Fruit fly (Drosophila melanogaster) whole organism, embryonic: ENCODE results near the gene sno.

ENCODE experiments used
- Antp ChIP-seq: fragments of 200-800 bp; sonication (Bioruptor generic); optimal IDR thresholded peaks from 3 replicates; lab custom pipeline; 2016; ENCODE audit warnings: missing biosample characterization, missing genetic modification characterization
- CG10209 ChIP-seq: fragments of 200-800 bp; sonication (Bioruptor generic); optimal IDR thresholded peaks from 3 replicates; lab custom pipeline; 2017; ENCODE audit warnings: missing biosample characterization, mild to moderate bottlenecking, missing genetic modification characterization, missing genetic modification reagents
- CG11456 ChIP-seq: fragments of 200-800 bp; sonication (Bioruptor generic); IDR thresholded peaks from 3 replicates; pipeline ENCODE4 v1.3.6; 2022; ENCODE audit warnings: missing biosample characterization, missing genetic modification characterization
- CG12236 ChIP-seq: fragments of 200-800 bp; sonication (Bioruptor generic); optimal IDR thresholded peaks from 2 replicates; lab custom pipeline; 2016; ENCODE audit warnings: missing biosample characterization, missing genetic modification characterization
- CG1529 ChIP-seq: fragments of 200-800 bp; sonication (Bioruptor generic); optimal IDR thresholded peaks from 3 replicates; lab custom pipeline; 2018; ENCODE audit warnings: missing biosample characterization, missing genetic modification characterization
- CG15601 ChIP-seq: fragments of 200-800 bp; sonication (Bioruptor generic); optimal IDR thresholded peaks from 3 replicates; lab custom pipeline; 2019; ENCODE audit warnings: missing biosample characterization, mild to moderate bottlenecking, missing genetic modification characterization, moderate library complexity
- CG1647 ChIP-seq: fragments of 200-800 bp; sonication (Bioruptor generic); optimal IDR thresholded peaks from 3 replicates; lab custom pipeline; 2016; ENCODE audit warnings: missing biosample characterization, missing genetic modification characterization
- CG16779 ChIP-seq: fragments of 200-800 bp; sonication (Bioruptor generic); IDR thresholded peaks from 2 replicates; pipeline ENCODE4 v1.3.6; 2022; ENCODE audit warnings: missing biosample characterization, missing genetic modification characterization
- CG17912 ChIP-seq: fragments of 200-800 bp; sonication (Bioruptor generic); optimal IDR thresholded peaks from 2 replicates; lab custom pipeline; 2018; ENCODE audit warnings: missing biosample characterization, mild to moderate bottlenecking, missing genetic modification characterization
- CG18764 ChIP-seq: fragments of 200-800 bp; sonication (Bioruptor generic); optimal IDR thresholded peaks from 3 replicates; lab custom pipeline; 2016; ENCODE audit warnings: missing biosample characterization, missing genetic modification characterization
- CG2202 ChIP-seq: fragments of 200-800 bp; sonication (Bioruptor generic); optimal IDR thresholded peaks from 2 replicates; lab custom pipeline; 2018; ENCODE audit warnings: missing biosample characterization, mild to moderate bottlenecking, missing genetic modification characterization
- CG33213 ChIP-seq: fragments of 200-800 bp; sonication (Bioruptor generic); optimal IDR thresholded peaks from 3 replicates; lab custom pipeline; 2016; ENCODE audit warnings: missing biosample characterization, missing genetic modification characterization
- CG6854 ChIP-seq: fragments of 200-800 bp; sonication (Bioruptor generic); optimal IDR thresholded peaks from 3 replicates; lab custom pipeline; 2017; ENCODE audit warnings: missing biosample characterization, mild to moderate bottlenecking, missing genetic modification characterization
- CG9727 ChIP-seq: fragments of 200-800 bp; sonication (Bioruptor generic); optimal IDR thresholded peaks from 3 replicates; lab custom pipeline; 2017; ENCODE audit warnings: missing biosample characterization, mild to moderate bottlenecking, missing genetic modification characterization
- CG9876 ChIP-seq: fragments of 200-800 bp; sonication (Bioruptor generic); optimal IDR thresholded peaks from 2 replicates; lab custom pipeline; 2016; ENCODE audit warnings: missing biosample characterization, missing genetic modification characterization
- CkIIα-i1 ChIP-seq: fragments of 200-800 bp; sonication (Bioruptor generic); IDR thresholded peaks from 2 replicates; pipeline ENCODE4 v1.3.6; 2022; ENCODE audit warnings: missing biosample characterization, missing genetic modification characterization
- CoRest ChIP-seq: fragments of 200-800 bp; sonication (Bioruptor generic); optimal IDR thresholded peaks from 3 replicates; lab custom pipeline; 2018; ENCODE audit warnings: missing biosample characterization, mild to moderate bottlenecking, missing genetic modification characterization, moderate library complexity
- CrebB ChIP-seq: fragments of 200-800 bp; sonication (Bioruptor generic); optimal IDR thresholded peaks from 3 replicates; lab custom pipeline; 2018; ENCODE audit warnings: missing biosample characterization, mild to moderate bottlenecking, missing genetic modification characterization
- D ChIP-seq, 2 experiments: fragments of 200-800 bp in 1 of 2; fragments of >200 bp in 1 of 2; sonication (Bioruptor generic) in 1 of 2; optimal IDR thresholded peaks; 2 replicates in 1 of 2; 3 replicates in 1 of 2; lab custom pipeline; 2017; ENCODE audit warnings: mild to moderate bottlenecking in 1 of 2, missing biosample characterization in 1 of 2, missing genetic modification characterization in 1 of 2, missing genetic modification reagents in 1 of 2
- D19A ChIP-seq: fragments of 200-800 bp; optimal IDR thresholded peaks from 3 replicates; lab custom pipeline; 2019; ENCODE audit warnings: missing biosample characterization, mild to moderate bottlenecking, missing genetic modification characterization, moderate library complexity
- Gug ChIP-seq: fragments of 200-800 bp; sonication (Bioruptor generic); IDR thresholded peaks from 4 replicates; pipeline ENCODE4 v1.3.6; 2022; ENCODE audit warnings: missing biosample characterization, missing genetic modification characterization
- HLH3B ChIP-seq: fragments of 200-800 bp; sonication (Bioruptor generic); IDR thresholded peaks from 2 replicates; pipeline ENCODE4 v1.3.6; 2022; ENCODE audit warnings: missing biosample characterization, missing genetic modification characterization
- HmgD ChIP-seq: fragments of 200-800 bp; sonication (Bioruptor generic); optimal IDR thresholded peaks from 3 replicates; lab custom pipeline; 2016; ENCODE audit warnings: missing biosample characterization, missing genetic modification characterization
- MBD-R2 ChIP-seq: fragments of 200-800 bp; sonication (Bioruptor generic); IDR thresholded peaks from 2 replicates; pipeline ENCODE4 v1.3.6; 2022; ENCODE audit warnings: missing biosample characterization, missing genetic modification characterization
- Myb ChIP-seq: fragments of 200-800 bp; sonication (Bioruptor generic); optimal IDR thresholded peaks from 2 replicates; lab custom pipeline; 2016; ENCODE audit warnings: missing biosample characterization, missing genetic modification characterization
- Oli ChIP-seq: fragments of 200-800 bp; sonication (Bioruptor generic); optimal IDR thresholded peaks from 2 replicates; lab custom pipeline; 2018; ENCODE audit warnings: missing biosample characterization, mild to moderate bottlenecking, missing genetic modification characterization, moderate library complexity
- Ravus ChIP-seq: fragments of 200-800 bp; sonication (Bioruptor generic); IDR thresholded peaks from 2 replicates; pipeline ENCODE4 v1.3.6; 2022; ENCODE audit warnings: missing biosample characterization, missing genetic modification characterization
- Spps ChIP-seq: fragments of 200-800 bp; sonication (Bioruptor generic); optimal IDR thresholded peaks from 2 replicates; lab custom pipeline; 2018; ENCODE audit warnings: missing biosample characterization, mild to moderate bottlenecking, missing genetic modification characterization
- Trl ChIP-seq, 3 experiments: fragments of >200 bp in 2 of 3; fragments of 200-800 bp in 1 of 3; sonication (Bioruptor generic) in 1 of 3; optimal IDR thresholded peaks; 2 replicates in 1 of 3; 3 replicates in 2 of 3; lab custom pipeline; 2016 to 2017; ENCODE audit warnings: missing biosample characterization in 1 of 3, missing genetic modification characterization in 1 of 3
- ap ChIP-seq: fragments of 200-800 bp; sonication (Bioruptor generic); IDR thresholded peaks from 2 replicates; pipeline ENCODE4 v1.3.6; 2022; ENCODE audit warnings: missing biosample characterization, missing genetic modification characterization
- bbx ChIP-seq: fragments of 200-800 bp; sonication (Bioruptor generic); IDR thresholded peaks from 2 replicates; pipeline ENCODE4 v1.3.6; 2022; ENCODE audit warnings: missing biosample characterization, missing genetic modification characterization; ENCODE audit not compliant: partially characterized antibody
- bsh ChIP-seq, 2 experiments: fragments of 200-800 bp; sonication (Bioruptor generic); optimal IDR thresholded peaks; 2 replicates each; lab custom pipeline; 2017 to 2018; ENCODE audit warnings: mild to moderate bottlenecking in 2 of 2, missing biosample characterization in 2 of 2, missing genetic modification characterization in 2 of 2, moderate library complexity in 1 of 2
- chn ChIP-seq: fragments of 200-800 bp; sonication (Bioruptor generic); optimal IDR thresholded peaks from 2 replicates; lab custom pipeline; 2016; ENCODE audit warnings: missing biosample characterization, missing genetic modification characterization
- dm ChIP-seq: fragments of 200-800 bp; sonication (Bioruptor generic); optimal IDR thresholded peaks from 3 replicates; lab custom pipeline; 2016; ENCODE audit warnings: missing biosample characterization, missing genetic modification characterization
- gcm2 ChIP-seq: fragments of 200-800 bp; sonication (Bioruptor generic); optimal IDR thresholded peaks from 2 replicates; lab custom pipeline; 2016; ENCODE audit warnings: missing biosample characterization, missing genetic modification characterization
- gfzf ChIP-seq: fragments of 200-800 bp; sonication (Bioruptor generic); optimal IDR thresholded peaks from 2 replicates; lab custom pipeline; 2016; ENCODE audit warnings: missing biosample characterization, mild to moderate bottlenecking, missing genetic modification characterization, moderate library complexity
- hbn ChIP-seq: fragments of 200-800 bp; sonication (Bioruptor generic); IDR thresholded peaks from 2 replicates; pipeline ENCODE4 v1.3.6; 2022; ENCODE audit warnings: missing biosample characterization, missing genetic modification characterization; ENCODE audit not compliant: partially characterized antibody
- ind ChIP-seq: fragments of 200-800 bp; sonication (Bioruptor generic); optimal IDR thresholded peaks from 3 replicates; lab custom pipeline; 2016; ENCODE audit warnings: missing biosample characterization, missing genetic modification characterization
- kah ChIP-seq: fragments of 200-800 bp; sonication (Bioruptor generic); optimal IDR thresholded peaks from 2 replicates; lab custom pipeline; 2018; ENCODE audit warnings: missing biosample characterization, mild to moderate bottlenecking, missing genetic modification characterization
- ken ChIP-seq: fragments of 200-800 bp; sonication (Bioruptor generic); IDR thresholded peaks from 3 replicates; pipeline ENCODE4 v1.3.6; 2022; ENCODE audit warnings: missing biosample characterization, missing genetic modification characterization
- luna ChIP-seq: fragments of 200-800 bp; sonication (Bioruptor generic); optimal IDR thresholded peaks from 2 replicates; lab custom pipeline; 2016; ENCODE audit warnings: missing biosample characterization, missing genetic modification characterization
- mam ChIP-seq: fragments of 200-800 bp; sonication (Bioruptor generic); optimal IDR thresholded peaks from 3 replicates; lab custom pipeline; 2016; ENCODE audit warnings: missing biosample characterization, missing genetic modification characterization
- odd ChIP-seq: fragments of 200-800 bp; sonication (Bioruptor generic); optimal IDR thresholded peaks from 2 replicates; lab custom pipeline; 2017; ENCODE audit warnings: missing biosample characterization, mild to moderate bottlenecking, missing genetic modification characterization
- otp ChIP-seq: fragments of 200-800 bp; sonication (Bioruptor generic); IDR thresholded peaks from 3 replicates; pipeline ENCODE4, ENCODE4 v1.3.6; 2022; ENCODE audit warnings: missing biosample characterization, missing genetic modification characterization
- phol ChIP-seq: fragments of 200-800 bp; sonication (Bioruptor generic); optimal IDR thresholded peaks from 3 replicates; lab custom pipeline; 2018; ENCODE audit warnings: missing biosample characterization, mild to moderate bottlenecking, missing genetic modification characterization, moderate library complexity
- pros ChIP-seq: fragments of 200-800 bp; sonication (Bioruptor generic); optimal IDR thresholded peaks from 3 replicates; lab custom pipeline; 2019; ENCODE audit warnings: missing biosample characterization, mild to moderate bottlenecking, missing genetic modification characterization, moderate library complexity
- ro ChIP-seq: fragments of 200-800 bp; sonication (Bioruptor generic); IDR thresholded peaks from 2 replicates; pipeline ENCODE4 v1.3.6; 2022; ENCODE audit warnings: missing biosample characterization, missing genetic modification characterization
- sc ChIP-seq, 3 experiments: fragments of >200 bp in 2 of 3; fragments of 200-800 bp in 1 of 3; sonication (Bioruptor generic) in 1 of 3; optimal IDR thresholded peaks; 2 replicates in 2 of 3; 3 replicates in 1 of 3; lab custom pipeline; 2017; ENCODE audit warnings: mild to moderate bottlenecking in 1 of 3, missing biosample characterization in 1 of 3, missing genetic modification characterization in 1 of 3, missing genetic modification reagents in 1 of 3
- sr ChIP-seq: fragments of 200-800 bp; sonication (Bioruptor generic); IDR thresholded peaks from 3 replicates; pipeline ENCODE4 v1.3.6; 2022; ENCODE audit warnings: missing biosample characterization, missing genetic modification characterization
- sug ChIP-seq: fragments of 200-800 bp; optimal IDR thresholded peaks from 2 replicates; lab custom pipeline; 2019; ENCODE audit warnings: missing biosample characterization, mild to moderate bottlenecking, missing genetic modification characterization, moderate library complexity
- tna ChIP-seq: fragments of 200-800 bp; sonication (Bioruptor generic); IDR thresholded peaks from 2 replicates; pipeline ENCODE4 v1.3.6; 2022; ENCODE audit warnings: missing biosample characterization, missing genetic modification characterization; ENCODE audit not compliant: partially characterized antibody

The sno gene

DNA sequence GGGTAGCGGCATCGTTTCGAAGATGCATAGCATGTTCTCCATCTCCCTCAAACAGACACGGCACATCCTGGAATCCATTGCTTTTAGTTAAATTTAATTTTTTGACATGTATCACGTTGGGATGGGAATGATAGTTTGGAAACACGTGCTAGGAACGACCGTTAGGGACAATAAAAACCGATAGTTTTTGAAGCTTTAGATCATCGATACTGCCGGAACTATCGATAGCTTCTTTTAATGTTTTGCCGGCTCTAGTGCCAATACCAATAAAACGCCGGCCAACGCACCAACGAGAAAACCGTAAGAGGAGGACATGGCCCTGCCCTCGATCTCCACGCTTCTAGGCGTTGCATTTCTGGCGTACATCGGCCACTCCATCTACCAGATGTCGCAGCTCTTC is 56.7 kb downstream of the sno start, which contains the start of the genes CG4318 and CG4332 (continued):
- no peak for TF ChIP-seq gfzf (GFP tag; lab: Kevin White, UChicago)
- TF ChIP-seq HmgD (GFP tag; lab: Kevin White, UChicago), result no peak
- no peak for TF ChIP-seq gcm2 (GFP tag; lab: Kevin White, UChicago)
- no peak for TF ChIP-seq mam (GFP tag; lab: Kevin White, UChicago)
- no peak for TF ChIP-seq chn
- TF ChIP-seq MBD-R2 (GFP tag; lab: Robert Waterston, UW), result peak; percentile 87
- no peak for TF ChIP-seq otp (GFP tag; lab: Robert Waterston, UW)
- TF ChIP-seq sug (tag; lab: Kevin White, UChicago), result no peak
- no peak for TF ChIP-seq Oli (tag; lab: Kevin White, UChicago)
- no peak for TF ChIP-seq D19A (tag; lab: Kevin White, UChicago)
- TF ChIP-seq CG9727 (GFP tag; lab: Kevin White, UChicago), result no peak
- TF ChIP-seq CG1647 (GFP tag; lab: Kevin White, UChicago), result no peak
- TF ChIP-seq phol (tag; lab: Kevin White, UChicago), result peak; percentile 30
- no peak for TF ChIP-seq ap (GFP tag; lab: Robert Waterston, UW)
- TF ChIP-seq odd (GFP tag; lab: Kevin White, UChicago), result no peak
- no peak for TF ChIP-seq sc (optimal IDR thresholded peaks at IDR 0.05; lab: Kevin White, UChicago)
- no peak for TF ChIP-seq sc (GFP tag; optimal IDR thresholded peaks at IDR 0.05; lab: Kevin White, UChicago)
- TF ChIP-seq Spps (tag; lab: Kevin White, UChicago), result no peak
- peak; percentile 94 for TF ChIP-seq bbx (GFP tag; lab: Robert Waterston, UW)
- TF ChIP-seq Antp, result no peak
- TF ChIP-seq CG2202 (tag; lab: Kevin White, UChicago), result no peak
- TF ChIP-seq kah (GFP tag; lab: Kevin White, UChicago), result no peak
- no peak for TF ChIP-seq CG17912 (GFP tag; lab: Kevin White, UChicago)
- no peak for TF ChIP-seq CG15601 (tag; lab: Kevin White, UChicago)
- TF ChIP-seq Myb (GFP tag; lab: Kevin White, UChicago), result peak; percentile 92
- TF ChIP-seq HLH3B (GFP tag; lab: Robert Waterston, UW), result no peak
- TF ChIP-seq hbn (GFP tag; lab: Robert Waterston, UW), result peak; percentile 82
- no peak for TF ChIP-seq CG12236
- TF ChIP-seq Ravus (GFP tag; lab: Robert Waterston, UW), result no peak
- TF ChIP-seq CG11456 (GFP tag; lab: Robert Waterston, UW), result no peak
- no peak for TF ChIP-seq Gug
- TF ChIP-seq ken (GFP tag; lab: Robert Waterston, UW), result no peak
- TF ChIP-seq luna, result no peak
- no peak for TF ChIP-seq CG6854 (GFP tag; lab: Kevin White, UChicago)
- no peak for TF ChIP-seq CkIIα-i1 (GFP tag; lab: Robert Waterston, UW)
- TF ChIP-seq bsh (GFP tag; optimal IDR thresholded peaks at IDR 0.05; lab: Kevin White, UChicago), result no peak
- peak; percentile 4 for TF ChIP-seq CoRest (tag; lab: Kevin White, UChicago)
- TF ChIP-seq tna (GFP tag; lab: Robert Waterston, UW), result peak; percentile 82
- no peak for TF ChIP-seq pros
- TF ChIP-seq CG18764 (GFP tag; lab: Kevin White, UChicago), result no peak
- TF ChIP-seq CrebB (tag; lab: Kevin White, UChicago), result no peak
- no peak for TF ChIP-seq CG1529 (GFP tag; lab: Kevin White, UChicago)
- TF ChIP-seq ind (GFP tag; lab: Kevin White, UChicago), result no peak
- TF ChIP-seq CG10209, result no peak
- no peak for TF ChIP-seq CG9876 (GFP tag; lab: Kevin White, UChicago)
- no peak for TF ChIP-seq sr (GFP tag; lab: Robert Waterston, UW)
- no peak for TF ChIP-seq CG16779 (GFP tag; lab: Robert Waterston, UW)
- no peak for TF ChIP-seq ro (GFP tag; lab: Robert Waterston, UW)
- no peak for TF ChIP-seq D (optimal IDR thresholded peaks at IDR 0.05; lab: Kevin White, UChicago)
- no peak for TF ChIP-seq D (GFP tag; optimal IDR thresholded peaks at IDR 0.05; lab: Kevin White, UChicago)
- TF ChIP-seq dm (GFP tag; lab: Kevin White, UChicago), result peak; percentile 94
- TF ChIP-seq Trl (optimal IDR thresholded peaks at IDR 0.05; lab: Kevin White, UChicago), result no peak
- TF ChIP-seq Trl (GFP tag; optimal IDR thresholded peaks at IDR 0.05; lab: Kevin White, UChicago), result no peak
- no peak for TF ChIP-seq CG33213 (GFP tag; lab: Kevin White, UChicago)
